Worm (Caenorhabditis elegans): ENCODE data around the gene set-21.

ce11 chrIV:4398420-4398819, 7.8 kb downstream of the set-21 start:
- TF ChIP-seq lin-39 (tag; optimal IDR thresholded peaks at IDR 0.05) (no peak), jun-1 (tag; optimal IDR thresholded peaks at IDR 0.05) (no peak), Y116A8C.19 (tag; optimal IDR thresholded peaks at IDR 0.05; ENCODE audit: borderline replicate concordance) (no peak), ceh-82 (tag; optimal IDR thresholded peaks at IDR 0.05) (no peak), nhr-76 (tag; optimal IDR thresholded peaks at IDR 0.05) (no peak)

All from whole organism, L1 larva.